Worm (Caenorhabditis elegans): ENCODE measurements around the gene tmem-258.

Gene tmem-258

DNA sequence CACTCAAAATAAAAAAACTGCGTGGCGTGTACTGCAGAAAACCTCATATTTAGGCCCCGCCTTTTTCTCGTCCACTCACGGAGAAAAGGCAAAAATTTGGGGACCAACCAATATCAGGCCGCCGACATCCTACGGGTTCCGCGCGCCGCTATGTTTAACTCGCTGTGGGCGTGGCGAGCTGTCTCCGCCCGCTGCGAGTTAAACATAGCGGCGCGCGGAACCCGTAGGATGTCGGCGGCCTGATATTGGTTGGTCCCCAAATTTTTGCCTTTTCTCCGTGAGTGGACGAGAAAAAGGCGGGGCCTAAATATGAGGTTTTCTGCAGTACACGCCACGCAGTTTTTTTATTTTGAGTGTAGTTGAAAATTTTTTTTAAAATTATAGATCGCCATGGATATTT is at the start of gene tmem-258:
TSS of gene tmem-258 (plus strand) at position 385 of the 400 bp plus-strand sequence.
- peak; percentile 42 for TF ChIP-seq snpc-4 (tag; optimal IDR thresholded peaks at IDR 0.05)

DNA sequence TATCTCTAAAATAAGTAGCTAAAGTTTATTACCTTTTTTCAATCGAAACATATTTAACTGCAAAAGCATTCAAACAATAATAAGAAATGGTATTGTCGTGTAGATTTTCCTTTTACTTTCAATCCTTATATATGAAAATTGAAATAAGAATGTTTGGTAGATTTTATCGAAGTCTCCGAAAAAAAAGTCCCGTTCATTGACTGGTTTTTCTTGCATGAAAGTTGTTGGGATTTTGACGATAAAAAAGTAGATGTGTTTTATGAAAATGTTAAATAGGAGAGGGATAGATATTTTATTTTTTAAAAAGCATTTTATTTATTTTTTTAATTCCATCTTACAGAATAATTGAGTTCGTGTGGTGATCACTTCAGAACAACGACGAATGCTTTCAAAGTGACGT is 47.1 kb upstream of the tmem-258 start, which contains the start of gene C33G8.13:
TSS of gene C33G8.13 (minus strand) at position 101 of the 400 bp plus-strand sequence.
- TF ChIP-seq C34B4.2 (tag; optimal IDR thresholded peaks at IDR 0.05): no peak
- no peak for TF ChIP-seq nhr-47 (tag; optimal IDR thresholded peaks at IDR 0.05)
- no peak for TF ChIP-seq hlh-17 (GFP tag; optimal IDR thresholded peaks at IDR 0.05; ENCODE audit: borderline replicate concordance)
- no peak for TF ChIP-seq nhr-85 (tag)
- no peak for TF ChIP-seq lin-14 (GFP tag; optimal IDR thresholded peaks at IDR 0.05)
- no peak for TF ChIP-seq dpl-1 (GFP tag; optimal IDR thresholded peaks at IDR 0.05)
- TF ChIP-seq egl-27 (tag; optimal IDR thresholded peaks at IDR 0.05): no peak
- no peak for TF ChIP-seq lir-3 (tag; optimal IDR thresholded peaks at IDR 0.05; ENCODE audit: poor library complexity)
- no peak for TF ChIP-seq pax-3 (tag; optimal IDR thresholded peaks at IDR 0.05)
- no peak for TF ChIP-seq pag-3 (tag; optimal IDR thresholded peaks at IDR 0.05; ENCODE audit: borderline replicate concordance, insufficient read depth)
- no peak for TF ChIP-seq sptf-1 (tag; optimal IDR thresholded peaks at IDR 0.05)
- TF ChIP-seq mdl-1 (tag; optimal IDR thresholded peaks at IDR 0.05): no peak
- TF ChIP-seq jun-1 (tag; optimal IDR thresholded peaks at IDR 0.05): no peak
- TF ChIP-seq F16B12.6 (tag; optimal IDR thresholded peaks at IDR 0.05): no peak
- TF ChIP-seq pqm-1 (tag; optimal IDR thresholded peaks at IDR 0.05): no peak
- TF ChIP-seq unc-86 (tag; optimal IDR thresholded peaks at IDR 0.05): no peak
- TF ChIP-seq efl-1 (optimal IDR thresholded peaks at IDR 0.05): no peak
- no peak for TF ChIP-seq efl-1 (GFP tag; optimal IDR thresholded peaks at IDR 0.05 in 1 of 2)
- no peak for TF ChIP-seq zip-4 (GFP tag; optimal IDR thresholded peaks at IDR 0.05)

DNA sequence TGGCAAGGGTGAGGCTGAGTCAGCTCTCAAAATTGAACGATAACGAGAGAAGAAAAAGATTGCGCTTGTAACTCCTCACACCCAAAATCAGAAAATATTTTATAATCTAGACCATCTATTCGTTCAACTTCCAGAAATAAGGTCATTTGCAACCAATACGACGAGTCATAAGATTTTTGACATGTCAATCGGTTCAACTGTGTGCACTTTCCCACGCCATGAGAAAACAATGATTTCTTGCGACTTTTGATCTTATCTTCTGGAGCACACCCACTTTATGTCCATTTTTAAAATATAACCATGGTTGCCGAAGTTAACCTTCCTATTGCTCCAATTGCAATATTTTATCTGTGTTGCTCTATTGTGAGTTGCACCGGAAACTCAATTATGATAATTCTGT is 45.9 kb upstream of the tmem-258 start, which contains the start of gene srsx-32:
TSS of gene srsx-32 (plus strand) at position 301 of the 400 bp plus-strand sequence.
- TF ChIP-seq nhr-11 (tag; optimal IDR thresholded peaks at IDR 0.05): no peak
- no peak for TF ChIP-seq vab-15 (tag; optimal IDR thresholded peaks at IDR 0.05)
- TF ChIP-seq mab-9 (GFP tag; IDR thresholded peaks at IDR 0.05): no peak
- no peak for TF ChIP-seq ces-1 (GFP tag; optimal IDR thresholded peaks at IDR 0.05)
- no peak for TF ChIP-seq mef-2 (tag; optimal IDR thresholded peaks at IDR 0.05)
- no peak for TF ChIP-seq ceh-82 (tag; optimal IDR thresholded peaks at IDR 0.05)
- TF ChIP-seq aha-1 (tag; optimal IDR thresholded peaks at IDR 0.05): no peak
- TF ChIP-seq blmp-1 (tag; optimal IDR thresholded peaks at IDR 0.05): no peak
- TF ChIP-seq unc-62 (GFP tag; optimal IDR thresholded peaks at IDR 0.05): no peak
- no peak for TF ChIP-seq nhr-28 (tag; optimal IDR thresholded peaks at IDR 0.05)
- no peak for TF ChIP-seq aly-2 (tag; optimal IDR thresholded peaks at IDR 0.05)

DNA sequence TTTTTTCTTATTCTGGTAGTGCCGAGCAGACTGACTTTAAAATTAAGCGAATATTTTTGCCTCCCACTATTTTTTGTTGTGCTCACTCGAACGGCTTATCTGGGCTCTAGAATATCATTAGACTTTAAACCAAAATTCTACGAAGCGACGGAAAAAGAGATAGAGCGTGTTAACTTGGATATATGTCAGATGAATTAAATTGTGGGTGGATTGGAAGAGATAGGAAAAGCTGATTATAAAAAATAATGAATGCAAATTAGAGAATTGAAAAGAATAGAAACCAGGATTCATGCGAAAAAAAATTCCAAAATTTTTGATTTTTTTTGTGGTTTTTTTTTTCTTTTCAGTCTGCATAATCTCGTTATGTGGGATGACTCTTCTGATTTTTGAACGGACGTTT is 41.2 kb upstream of the tmem-258 start, which contains the start of gene F20A1.4:
TSS of gene F20A1.4 (minus strand) at position 101 of the 400 bp plus-strand sequence.
- TF ChIP-seq C16A3.4 (tag; optimal IDR thresholded peaks at IDR 0.05) (no peak), dsc-1 (tag; optimal IDR thresholded peaks at IDR 0.05) (peak; percentile 76)

DNA sequence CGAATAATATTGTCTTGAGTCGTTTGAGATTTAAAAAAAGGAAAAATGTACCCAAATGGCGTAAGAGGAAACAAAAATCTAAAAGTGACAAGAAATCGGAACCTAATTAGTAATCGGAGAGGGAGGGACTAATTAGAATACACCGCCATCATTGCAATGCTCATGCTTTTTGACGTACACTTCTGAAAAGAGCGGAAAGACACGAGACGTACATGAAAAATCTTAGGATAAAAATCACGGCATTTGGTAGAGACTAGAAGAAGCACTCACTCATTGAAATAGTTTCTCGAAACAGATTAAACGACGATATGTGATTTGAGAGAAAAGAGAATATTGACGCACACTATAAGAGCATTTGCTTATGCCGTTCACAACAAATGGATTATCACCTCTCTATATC is 40.0 kb upstream of the tmem-258 start:
- TF ChIP-seq isw-1 (GFP tag; IDR thresholded peaks at IDR 0.05) (no peak), nhr-237 (tag; optimal IDR thresholded peaks at IDR 0.05) (no peak), pax-3 (tag; optimal IDR thresholded peaks at IDR 0.05) (peak; percentile 54), nhr-11 (tag; optimal IDR thresholded peaks at IDR 0.05) (peak; percentile 29), egl-13 (tag; optimal IDR thresholded peaks at IDR 0.05) (peak; percentile 41), ceh-8 (GFP tag; optimal IDR thresholded peaks at IDR 0.05) (peak; percentile 15), nhr-76 (tag; optimal IDR thresholded peaks at IDR 0.05) (no peak), mep-1 (tag; optimal IDR thresholded peaks at IDR 0.05) (no peak), irx-1 (tag; optimal IDR thresholded peaks at IDR 0.05) (no peak), elt-2 (tag; optimal IDR thresholded peaks at IDR 0.05) (no peak), nhr-77 (tag; optimal IDR thresholded peaks at IDR 0.05) (no peak), lsy-2 (tag; optimal IDR thresholded peaks at IDR 0.05) (no peak), unc-86 (tag; optimal IDR thresholded peaks at IDR 0.05) (no peak), vab-15 (tag; optimal IDR thresholded peaks at IDR 0.05) (no peak), ama-1 (optimal IDR thresholded peaks at IDR 0.05) (no peak), sptf-1 (tag; optimal IDR thresholded peaks at IDR 0.05) (no peak), dsc-1 (tag; optimal IDR thresholded peaks at IDR 0.05) (peak; percentile 96), fkh-4 (tag; optimal IDR thresholded peaks at IDR 0.05; ENCODE audit: borderline replicate concordance) (peak; percentile 49), fkh-8 (tag; optimal IDR thresholded peaks at IDR 0.05) (peak; percentile 19)

All from whole organism, L1 larva.